Fruit fly (Drosophila melanogaster): ENCODE results near the gene Abcd3.

Abcd3 gene

dm6 chrX:19772002-19772622 is 21.5 kb downstream of the Abcd3 start:
- TF ChIP-seq Hr83 (GFP tag; optimal IDR thresholded peaks at IDR 0.05; ENCODE audit: poor library complexity, severe bottlenecking) = no peak
- TF ChIP-seq N (GFP tag; optimal IDR thresholded peaks at IDR 0.05) = no peak
- no peak for TF ChIP-seq fru (GFP tag; optimal IDR thresholded peaks at IDR 0.05)
- no peak for TF ChIP-seq sv (GFP tag; optimal IDR thresholded peaks at IDR 0.05)
- TF ChIP-seq CG9705 (GFP tag; optimal IDR thresholded peaks at IDR 0.05) = no peak
- no peak for TF ChIP-seq ey (GFP tag; optimal IDR thresholded peaks at IDR 0.05)
- TF ChIP-seq Dfd (GFP tag; optimal IDR thresholded peaks at IDR 0.05) = no peak
- TF ChIP-seq Abd-B (GFP tag; optimal IDR thresholded peaks at IDR 0.05) = no peak

dm6 chrX:19773734-19774702 is 23.4 kb downstream of the Abcd3 start:
- no peak for TF ChIP-seq usp (GFP tag; optimal IDR thresholded peaks at IDR 0.05)
- no peak for TF ChIP-seq ey (GFP tag; optimal IDR thresholded peaks at IDR 0.05)
- TF ChIP-seq br (GFP tag; optimal IDR thresholded peaks at IDR 0.05) = no peak
- TF ChIP-seq CrebA (GFP tag; optimal IDR thresholded peaks at IDR 0.05; ENCODE audit: borderline replicate concordance) = no peak
- peak; percentile 14 for TF ChIP-seq Vsx2 (GFP tag; optimal IDR thresholded peaks at IDR 0.05; ENCODE audit: partially characterized antibody)
- peak; percentile 35 for TF ChIP-seq brk (GFP tag; optimal IDR thresholded peaks at IDR 0.05)
- no peak for TF ChIP-seq Myc (optimal IDR thresholded peaks at IDR 0.05)
- peak; percentile 99 for TF ChIP-seq psq (GFP tag; optimal IDR thresholded peaks at IDR 0.05)
- TF ChIP-seq N (GFP tag; optimal IDR thresholded peaks at IDR 0.05) = no peak
- TF ChIP-seq dmrt93B (GFP tag; optimal IDR thresholded peaks at IDR 0.05) = no peak
- TF ChIP-seq sage (GFP tag; optimal IDR thresholded peaks at IDR 0.05) = no peak
- no peak for TF ChIP-seq lola (GFP tag; optimal IDR thresholded peaks at IDR 0.05)
- TF ChIP-seq Dfd (GFP tag; optimal IDR thresholded peaks at IDR 0.05) = peak; percentile 47
- TF ChIP-seq dl (GFP tag; optimal IDR thresholded peaks at IDR 0.05; ENCODE audit: insufficient read depth in 1 of 2, partially characterized antibody in 2 of 2) = peak in 1 of 2 experiments; percentile 6

dm6 chrX:19775055-19775645 is 24.6 kb downstream of the Abcd3 start:
- TF ChIP-seq psq (GFP tag; optimal IDR thresholded peaks at IDR 0.05) (peak; percentile 86), CrebA (GFP tag; optimal IDR thresholded peaks at IDR 0.05; ENCODE audit: borderline replicate concordance) (no peak)

dm6 chrX:19781861-19782260 is 31.3 kb downstream of the Abcd3 start:
- TF ChIP-seq fru (GFP tag; optimal IDR thresholded peaks at IDR 0.05) = no peak
- TF ChIP-seq CG9705 (GFP tag; optimal IDR thresholded peaks at IDR 0.05) = no peak
- TF ChIP-seq Dfd (GFP tag; optimal IDR thresholded peaks at IDR 0.05) = peak; percentile 90
- TF ChIP-seq foxo (GFP tag; optimal IDR thresholded peaks at IDR 0.05) = no peak
- no peak for TF ChIP-seq pan (optimal IDR thresholded peaks at IDR 0.05)
- no peak for TF ChIP-seq Hnf4 (GFP tag; optimal IDR thresholded peaks at IDR 0.05)

- TF ChIP-seq Rel (GFP tag; optimal IDR thresholded peaks at IDR 0.05) (no peak), Rel (tag; optimal IDR thresholded peaks at IDR 0.05) (no peak), psq (GFP tag; optimal IDR thresholded peaks at IDR 0.05) (peak; percentile 93), CrebA (GFP tag; optimal IDR thresholded peaks at IDR 0.05; ENCODE audit: borderline replicate concordance) (no peak)
These were observed 32.3 kb downstream of the Abcd3 start for dm6 chrX:19782736-19783325.

dm6 chrX:19783457-19783856 is 32.9 kb downstream of the Abcd3 start, which contains the start of gene zld:
TSS of gene zld (minus strand) at chrX:19783548.
- TF ChIP-seq psq (GFP tag; optimal IDR thresholded peaks at IDR 0.05) (peak; percentile 2), tai (GFP tag; optimal IDR thresholded peaks at IDR 0.05) (no peak), Dif (GFP tag; optimal IDR thresholded peaks at IDR 0.05; ENCODE audit: partially characterized antibody) (peak; percentile 9)
